Worm (Caenorhabditis elegans): ENCODE measurements around the gene mrpl-22.

Gene mrpl-22

DNA sequence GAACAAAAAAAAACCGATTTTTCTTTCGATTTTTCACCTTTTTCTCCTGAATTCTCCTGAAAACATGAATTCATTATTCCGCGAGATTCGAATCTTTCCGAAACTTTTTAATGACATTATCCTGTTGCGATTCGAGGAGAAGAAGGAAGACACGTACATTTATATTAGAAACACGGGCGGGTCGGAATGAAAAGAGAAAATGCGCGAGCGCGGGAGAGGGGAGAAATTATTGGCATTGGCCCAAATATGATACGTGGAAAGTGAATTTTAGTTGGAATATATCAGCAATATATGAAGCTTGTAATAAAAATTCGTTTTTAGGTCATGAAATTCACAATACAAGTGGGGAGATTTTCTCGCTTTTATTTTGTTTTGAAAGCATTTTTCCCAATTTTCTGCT is 38.2 kb downstream of the mrpl-22 start:
- TF ChIP-seq skn-1 (tag; optimal IDR thresholded peaks at IDR 0.05): no peak
- TF ChIP-seq lin-15B (tag; optimal IDR thresholded peaks at IDR 0.05): peak; percentile 13

DNA sequence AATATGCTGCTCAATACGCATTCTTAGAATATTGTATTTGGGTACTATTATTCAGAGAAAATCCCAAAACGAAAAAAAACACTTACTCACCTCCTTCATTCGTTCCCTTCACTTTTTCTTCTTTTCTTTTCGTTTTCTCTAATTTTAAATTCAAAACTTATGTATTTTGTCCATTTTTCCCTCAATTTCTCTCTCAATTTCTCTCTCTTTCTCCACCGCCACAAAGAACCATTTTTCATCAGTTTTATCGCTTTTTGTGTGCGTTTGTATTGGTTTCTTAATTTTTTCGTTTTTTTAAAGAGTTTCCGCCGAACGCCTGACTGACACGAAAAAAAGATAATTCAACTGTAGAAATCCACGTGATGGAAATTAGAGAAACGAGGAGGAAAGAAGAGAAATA is 39.5 kb downstream of the mrpl-22 start, which contains the start of gene cnt-2:
cnt-2 (plus strand) TSS at position 301 of the 400 bp plus-strand sequence.
- TF ChIP-seq lin-15B (tag; optimal IDR thresholded peaks at IDR 0.05): no peak
- TF ChIP-seq nhr-12 (tag; optimal IDR thresholded peaks at IDR 0.05): no peak
- TF ChIP-seq elt-2 (tag; optimal IDR thresholded peaks at IDR 0.05): no peak
- no peak for TF ChIP-seq nhr-67 (tag; optimal IDR thresholded peaks at IDR 0.05)
- no peak for TF ChIP-seq nfya-1 (tag; optimal IDR thresholded peaks at IDR 0.05; ENCODE audit: insufficient read depth)
- no peak for TF ChIP-seq sea-2 (GFP tag; optimal IDR thresholded peaks at IDR 0.05)
- TF ChIP-seq egl-27 (tag; optimal IDR thresholded peaks at IDR 0.05): no peak
- TF ChIP-seq nhr-25 (tag; optimal IDR thresholded peaks at IDR 0.05): no peak
- TF ChIP-seq pqm-1 (tag; optimal IDR thresholded peaks at IDR 0.05): no peak
- no peak for TF ChIP-seq ceh-28 (tag; optimal IDR thresholded peaks at IDR 0.05)
- TF ChIP-seq pha-4 (tag; optimal IDR thresholded peaks at IDR 0.05): no peak
- no peak for TF ChIP-seq ztf-11 (tag; optimal IDR thresholded peaks at IDR 0.05)
- TF ChIP-seq ztf-4 (tag; optimal IDR thresholded peaks at IDR 0.05): no peak
- TF ChIP-seq tbx-2 (tag; optimal IDR thresholded peaks at IDR 0.05): no peak
- no peak for TF ChIP-seq jun-1 (tag; optimal IDR thresholded peaks at IDR 0.05)
- no peak for TF ChIP-seq nhr-237 (tag; optimal IDR thresholded peaks at IDR 0.05)
- TF ChIP-seq unc-39 (tag; optimal IDR thresholded peaks at IDR 0.05): no peak
- no peak for TF ChIP-seq lin-39 (tag; optimal IDR thresholded peaks at IDR 0.05)
- no peak for TF ChIP-seq daf-12 (tag; optimal IDR thresholded peaks at IDR 0.05)
- no peak for TF ChIP-seq egl-5 (tag; optimal IDR thresholded peaks at IDR 0.05)

DNA sequence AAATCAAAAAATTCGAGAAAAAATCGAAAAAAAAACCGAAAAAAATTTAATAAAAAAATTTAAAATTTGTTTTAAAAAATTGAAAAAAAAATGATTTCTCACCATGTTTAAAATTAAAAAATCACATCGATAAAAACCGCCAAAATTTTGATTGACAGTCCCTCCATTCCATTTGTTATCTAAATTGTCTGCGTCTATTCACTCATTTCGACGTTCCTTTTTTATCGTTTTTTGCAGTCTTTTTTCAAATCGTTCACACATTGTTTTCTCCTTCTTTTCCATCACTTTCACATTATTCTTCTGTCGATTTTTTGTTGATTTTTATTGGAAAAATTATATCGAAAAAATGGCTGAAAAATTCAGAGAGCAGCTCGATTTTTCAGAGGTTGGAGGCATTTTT is 40.8 kb downstream of the mrpl-22 start:
- TF ChIP-seq jun-1 (tag; optimal IDR thresholded peaks at IDR 0.05): no peak
- TF ChIP-seq fkh-2 (tag; optimal IDR thresholded peaks at IDR 0.05): no peak
- TF ChIP-seq lin-15B (tag; optimal IDR thresholded peaks at IDR 0.05): no peak
- peak; percentile 17 for TF ChIP-seq pha-4 (tag; optimal IDR thresholded peaks at IDR 0.05)
- TF ChIP-seq elt-2 (tag; optimal IDR thresholded peaks at IDR 0.05): peak; percentile 60
- no peak for TF ChIP-seq nhr-67 (tag; optimal IDR thresholded peaks at IDR 0.05)

DNA sequence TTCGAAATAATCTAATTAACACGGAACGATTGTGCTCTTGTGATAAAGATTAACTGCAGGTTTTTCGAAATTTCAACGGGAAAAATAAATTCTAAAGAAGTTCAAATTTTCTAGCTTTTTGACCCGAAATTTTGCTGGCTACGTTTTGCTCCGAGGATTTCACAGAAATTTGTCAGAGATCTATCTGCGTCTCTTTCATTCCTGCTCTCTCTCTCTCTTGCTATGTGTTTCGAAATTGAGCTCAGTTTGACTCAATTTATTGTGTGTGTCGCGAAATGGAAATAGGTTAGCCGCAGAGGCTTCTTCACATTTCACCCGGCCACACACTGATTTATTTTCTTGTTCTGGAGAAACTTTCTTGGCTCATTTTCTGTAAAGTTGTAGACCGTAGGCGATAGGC is 42.4 kb downstream of the mrpl-22 start:
- no peak for TF ChIP-seq skn-1 (tag; optimal IDR thresholded peaks at IDR 0.05)
- TF ChIP-seq lsy-12 (tag; optimal IDR thresholded peaks at IDR 0.05): no peak
- TF ChIP-seq nhr-25 (tag; optimal IDR thresholded peaks at IDR 0.05): no peak
- TF ChIP-seq elt-3 (tag; optimal IDR thresholded peaks at IDR 0.05): no peak
- no peak for TF ChIP-seq nhr-67 (tag; optimal IDR thresholded peaks at IDR 0.05)
- TF ChIP-seq unc-39 (tag; optimal IDR thresholded peaks at IDR 0.05): no peak
- TF ChIP-seq hmg-11 (tag; optimal IDR thresholded peaks at IDR 0.05): peak; percentile 10

DNA sequence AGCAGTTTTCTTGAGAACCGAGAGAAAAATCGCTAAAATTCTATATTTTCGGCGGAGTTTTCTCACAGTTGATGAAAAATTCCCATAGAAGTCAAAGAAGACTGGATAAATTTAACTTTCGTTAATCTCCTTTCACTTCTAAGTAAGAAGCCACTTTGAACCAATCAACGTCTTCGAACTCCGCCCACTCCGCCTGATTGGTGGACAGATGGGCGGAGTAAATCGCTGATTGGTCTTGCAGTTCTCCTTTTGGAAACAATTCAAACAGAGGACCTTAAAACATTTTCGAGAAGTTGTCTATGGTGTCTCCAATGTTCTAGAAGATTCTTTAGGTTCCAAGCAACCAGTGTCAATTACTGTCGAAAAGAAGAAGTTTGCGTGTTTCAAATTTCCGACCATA is 43.1 kb downstream of the mrpl-22 start:
- TF ChIP-seq nfya-1 (tag; optimal IDR thresholded peaks at IDR 0.05; ENCODE audit: insufficient read depth): peak; percentile 99
- TF ChIP-seq nhr-77 (tag; optimal IDR thresholded peaks at IDR 0.05): no peak

DNA sequence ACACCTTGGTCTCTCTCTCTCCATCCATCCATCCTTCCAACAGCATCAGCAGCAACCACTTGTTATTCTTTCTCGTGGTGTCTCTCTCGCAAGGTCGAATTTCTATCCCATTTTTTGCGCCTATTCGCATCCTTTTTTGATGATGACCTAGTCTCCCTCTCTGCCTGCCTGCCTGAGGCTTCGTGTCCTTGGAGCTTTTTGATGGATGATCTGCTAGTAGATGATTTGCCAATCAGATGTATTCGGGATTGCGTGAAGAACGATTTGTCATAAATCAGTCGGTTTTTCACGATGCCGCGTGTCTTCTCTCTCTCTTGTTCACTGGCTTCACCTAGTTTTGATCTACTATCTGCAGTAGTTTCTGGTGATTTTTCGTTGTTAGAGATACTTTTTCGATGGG is 46.0 kb downstream of the mrpl-22 start:
- TF ChIP-seq nhr-237 (tag; optimal IDR thresholded peaks at IDR 0.05) (no peak), nhr-76 (tag; optimal IDR thresholded peaks at IDR 0.05) (no peak), elt-3 (tag; optimal IDR thresholded peaks at IDR 0.05) (no peak), skn-1 (tag; optimal IDR thresholded peaks at IDR 0.05) (no peak), lin-39 (tag; optimal IDR thresholded peaks at IDR 0.05) (peak; percentile 37), nhr-25 (tag; optimal IDR thresholded peaks at IDR 0.05) (peak; percentile 57), nhr-23 (tag; optimal IDR thresholded peaks at IDR 0.05) (peak; percentile 8)

DNA sequence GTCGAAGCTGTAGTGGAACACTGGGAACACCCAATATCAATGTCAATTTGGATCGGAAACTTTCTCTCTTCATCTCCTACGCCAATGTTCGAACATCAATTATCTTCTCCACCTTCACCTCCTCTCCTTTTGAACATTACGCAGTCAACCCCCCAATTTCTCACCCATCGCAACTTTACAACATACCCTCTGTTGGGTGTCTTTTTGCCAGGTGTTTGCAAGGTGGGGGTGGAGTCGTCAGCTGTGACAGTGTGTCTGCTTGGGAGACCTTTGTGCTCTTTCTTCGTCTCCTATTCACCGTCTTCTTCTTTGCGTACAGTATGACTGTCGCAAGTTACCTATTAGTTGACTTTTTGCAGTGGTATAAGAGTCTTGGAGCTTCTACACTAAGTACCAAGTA is 51.4 kb downstream of the mrpl-22 start:
- TF ChIP-seq ceh-9 (tag; optimal IDR thresholded peaks at IDR 0.05) (no peak), nfya-1 (tag; optimal IDR thresholded peaks at IDR 0.05; ENCODE audit: insufficient read depth) (no peak), daf-12 (tag; optimal IDR thresholded peaks at IDR 0.05) (no peak), lsy-12 (tag; optimal IDR thresholded peaks at IDR 0.05) (no peak), nhr-25 (tag; optimal IDR thresholded peaks at IDR 0.05) (no peak), ceh-16 (tag; optimal IDR thresholded peaks at IDR 0.05) (no peak), unc-39 (tag; optimal IDR thresholded peaks at IDR 0.05) (no peak), mml-1 (tag; optimal IDR thresholded peaks at IDR 0.05) (no peak), ceh-82 (tag; optimal IDR thresholded peaks at IDR 0.05) (no peak), egl-5 (tag; optimal IDR thresholded peaks at IDR 0.05) (no peak), pqm-1 (tag; optimal IDR thresholded peaks at IDR 0.05) (no peak), ceh-28 (tag; optimal IDR thresholded peaks at IDR 0.05) (no peak), R02D3.7 (tag; optimal IDR thresholded peaks at IDR 0.05) (no peak), skn-1 (tag; optimal IDR thresholded peaks at IDR 0.05) (no peak), egl-27 (tag; optimal IDR thresholded peaks at IDR 0.05) (no peak)

Measured in whole organism, L3 larva.